Worm (Caenorhabditis elegans) whole organism, L3 larva: ENCODE results near the gene lips-15.

Experiments
- elt-1 ChIP-seq: fragments of 150-350 bp; optimal IDR thresholded peaks from 2 replicates; lab custom pipeline; 2014; ENCODE audit warnings: missing biosample characterization, missing genetic modification characterization
- nhr-12 ChIP-seq: fragments of 150-350 bp; optimal IDR thresholded peaks from 2 replicates; lab custom pipeline; 2014; ENCODE audit warnings: missing biosample characterization, missing genetic modification characterization
- nhr-25 ChIP-seq: sonication (generic microtip); optimal IDR thresholded peaks from 2 replicates; lab custom pipeline; 2017; ENCODE audit warnings: missing biosample characterization, missing genetic modification characterization
- nhr-76 ChIP-seq: fragments of 150-350 bp; sonication (generic microtip); optimal IDR thresholded peaks from 5 replicates; lab custom pipeline; 2014; ENCODE audit warnings: missing biosample characterization, missing genetic modification characterization
- pqm-1 ChIP-seq: fragments of 150-350 bp; optimal IDR thresholded peaks from 2 replicates; lab custom pipeline; 2017; ENCODE audit warnings: missing biosample characterization, missing genetic modification characterization, inconsistent platforms
- sea-2 ChIP-seq: fragments of 150-350 bp; sonication (generic microtip); optimal IDR thresholded peaks from 4 replicates; lab custom pipeline; 2014; ENCODE audit warnings: missing biosample characterization, missing genetic modification reagents, missing genetic modification characterization
- skn-1 ChIP-seq: fragments of 150-350 bp; optimal IDR thresholded peaks from 2 replicates; lab custom pipeline; 2014; ENCODE audit warnings: missing biosample characterization, missing genetic modification characterization
- unc-62 ChIP-seq: fragments of 150-350 bp; sonication (generic microtip); optimal IDR thresholded peaks from 4 replicates; lab custom pipeline; 2014; ENCODE audit warnings: missing biosample characterization, missing genetic modification reagents, missing genetic modification characterization
- ztf-11 ChIP-seq: fragments of 150-350 bp; optimal IDR thresholded peaks from 2 replicates; lab custom pipeline; 2014; ENCODE audit warnings: missing biosample characterization, missing genetic modification characterization

- TF ChIP-seq unc-62 (GFP tag; lab: Kevin White, UChicago): no peak
- no peak for TF ChIP-seq sea-2 (GFP tag; lab: Kevin White, UChicago)
- TF ChIP-seq nhr-76 (tag; lab: Kevin White, UChicago): no peak
- no peak for TF ChIP-seq skn-1 (tag; lab: Kevin White, UChicago)
- no peak for TF ChIP-seq pqm-1 (tag; lab: Kevin White, UChicago)
- TF ChIP-seq elt-1 (tag; lab: Kevin White, UChicago): no peak
- TF ChIP-seq nhr-25: no peak
- no peak for TF ChIP-seq nhr-12
- no peak for TF ChIP-seq ztf-11 (tag; lab: Kevin White, UChicago)
Measured at ce11 chrII:12615413-12615812, 11.2 kb downstream of the lips-15 start.
